Fruit fly (Drosophila melanogaster) ovary, adult (tissue): ENCODE results near the gene HIP-R.

Experiments
- CG17801 ChIP-seq: fragments of 200-800 bp; optimal IDR thresholded peaks from 2 replicates; lab custom pipeline; 2019; ENCODE audit warnings: missing biosample characterization, mild to moderate bottlenecking, missing genetic modification characterization, moderate library complexity; ENCODE audit not compliant: partially characterized antibody

HIP-R gene

DNA sequence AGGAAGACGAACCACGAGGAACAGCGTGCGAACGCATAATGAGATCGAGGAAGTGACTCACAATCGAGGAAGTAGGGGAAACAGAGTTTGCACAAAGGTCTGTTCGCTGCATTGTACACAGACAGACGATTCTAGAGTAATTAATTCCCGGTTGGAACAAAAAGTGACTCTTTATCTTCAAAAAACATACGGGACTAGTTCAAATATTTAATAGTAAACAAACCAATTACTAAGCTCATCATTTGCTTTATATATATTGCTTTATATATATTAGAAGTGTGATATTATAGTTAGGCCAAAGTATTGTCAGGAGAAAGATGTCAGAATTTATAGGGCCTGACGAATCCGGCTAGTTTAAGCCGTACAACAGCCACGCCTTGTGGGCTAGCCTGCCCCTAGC, 38.1 kb downstream of the HIP-R start, which contains the start of gene CG2901:
Gene CG2901, plus strand, starts transcription at position 301 of the 400 bp plus-strand sequence.
- TF ChIP-seq CG17801 (GFP tag; lab: Kevin White, UChicago), result no peak

- TF ChIP-seq CG17801 (GFP tag; lab: Kevin White, UChicago), result no peak
Measured at dm6 chrX:3831761-3832160, 42.0 kb downstream of the HIP-R start.

dm6 chrX:3832226-3832625, 42.5 kb downstream of the HIP-R start:
- no peak for TF ChIP-seq CG17801 (GFP tag; lab: Kevin White, UChicago)

DNA sequence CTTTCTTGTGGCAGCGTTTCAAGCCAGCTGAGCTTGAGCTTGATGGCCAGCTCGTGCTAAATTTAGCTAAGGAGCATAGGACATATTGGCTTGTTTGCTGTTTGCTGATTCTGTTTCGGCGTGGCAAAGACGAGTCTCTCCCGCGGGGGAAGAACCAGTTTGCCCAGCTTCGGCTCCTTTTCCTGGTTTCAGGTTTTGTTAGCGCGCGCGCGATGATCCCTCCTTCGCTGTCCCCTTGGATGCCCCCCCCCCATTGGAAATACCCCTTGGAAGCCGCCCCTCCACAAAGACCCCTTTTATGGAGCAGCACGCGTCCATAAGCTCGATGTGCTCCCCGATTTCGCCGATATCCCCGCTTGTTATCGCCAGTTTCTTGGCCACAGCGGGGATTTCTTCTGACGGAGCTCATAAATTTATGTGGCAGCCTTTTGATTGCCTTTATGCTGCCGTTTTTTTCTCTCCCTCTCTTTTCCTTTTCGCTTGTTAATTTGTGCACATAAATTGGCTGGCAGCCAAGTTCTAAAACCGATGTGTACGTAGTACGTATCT, 43.4 kb downstream of the HIP-R start:
- no peak for TF ChIP-seq CG17801 (GFP tag; lab: Kevin White, UChicago)

DNA sequence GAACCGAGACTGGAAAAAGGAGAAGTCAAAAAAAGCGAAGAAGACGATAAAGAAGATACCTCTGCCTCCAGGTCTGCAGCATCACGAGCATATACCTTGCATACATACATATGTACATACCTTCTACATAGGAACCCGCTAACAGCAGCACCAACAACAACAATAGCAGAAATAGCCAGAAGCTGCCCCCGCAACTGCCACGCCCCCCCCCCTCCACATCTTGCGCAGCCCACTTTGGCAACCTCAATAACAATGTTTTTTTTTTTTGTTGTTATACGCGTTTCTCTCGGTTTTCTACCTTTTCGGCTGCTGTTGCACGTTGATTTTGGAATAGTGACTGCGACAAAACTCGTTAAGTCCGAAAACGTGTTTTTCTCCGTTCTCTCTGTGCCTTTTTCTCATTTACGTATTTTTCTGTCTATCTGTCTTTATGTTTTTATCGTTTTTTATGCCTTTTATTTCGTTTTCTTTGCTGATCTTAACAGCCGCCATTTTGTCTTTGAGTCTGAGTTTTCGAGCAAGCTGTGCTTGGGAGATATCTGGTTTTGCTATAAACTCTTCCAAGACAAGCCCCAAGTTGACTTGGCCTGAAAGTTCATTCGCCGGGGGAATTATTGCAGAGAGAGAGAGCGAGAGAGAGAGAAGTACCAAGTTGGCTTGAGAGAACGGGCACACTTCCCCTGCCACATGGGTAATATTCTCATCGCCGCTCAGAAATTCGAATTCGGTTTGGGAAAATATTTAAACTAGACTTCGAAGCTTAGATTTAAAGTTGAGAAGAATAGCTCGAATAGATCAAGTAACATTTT, 45.4 kb downstream of the HIP-R start:
- no peak for TF ChIP-seq CG17801 (GFP tag; lab: Kevin White, UChicago)

DNA sequence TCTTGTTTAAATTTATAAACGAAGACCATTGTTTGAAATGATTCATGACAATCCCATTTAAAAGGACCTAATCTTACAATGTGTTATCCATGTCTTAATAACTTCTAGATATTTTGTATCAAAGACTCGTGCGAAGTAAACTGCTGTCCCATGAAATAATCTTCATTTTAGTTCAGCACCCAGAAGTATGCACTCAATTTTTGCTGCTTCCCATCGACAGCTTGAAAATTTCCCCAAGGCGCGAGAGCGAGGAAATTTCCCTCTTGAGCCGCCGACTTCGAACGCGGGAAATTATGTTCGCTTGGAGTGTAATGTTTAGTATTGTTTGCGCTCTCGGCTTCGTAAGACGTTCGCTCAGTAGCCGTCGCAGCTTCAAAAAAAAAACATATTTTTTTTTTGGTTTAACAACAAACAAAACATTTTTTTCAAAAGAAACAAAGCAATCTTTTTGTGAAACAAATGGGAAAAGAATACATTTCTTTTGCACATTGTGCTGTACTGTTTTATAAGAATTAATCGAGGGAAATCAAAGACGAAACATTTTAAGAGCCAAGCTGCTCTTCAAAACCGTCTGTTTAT, 46.1 kb downstream of the HIP-R start:
- no peak for TF ChIP-seq CG17801 (GFP tag; lab: Kevin White, UChicago)

- TF ChIP-seq CG17801 (GFP tag; lab: Kevin White, UChicago), result no peak
Measured at dm6 chrX:3837628-3838027, 47.9 kb downstream of the HIP-R start.

DNA sequence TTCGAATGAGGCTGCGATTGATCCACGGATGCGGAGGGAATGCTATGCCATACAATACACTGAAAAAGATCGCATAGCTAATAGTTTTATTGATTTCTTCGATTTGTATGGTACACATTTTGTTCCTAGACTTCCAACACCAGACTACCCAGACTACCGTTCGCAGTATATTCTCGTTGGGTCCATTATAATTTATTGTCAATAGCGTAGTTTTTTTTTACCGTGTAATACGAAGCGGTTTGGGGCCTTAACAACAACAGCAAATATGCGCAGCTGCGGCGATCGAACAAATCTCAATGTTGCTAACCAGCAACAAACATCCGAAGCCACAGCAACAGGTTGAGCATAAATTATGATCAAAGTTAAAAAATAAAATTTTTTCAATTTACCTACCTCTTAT, 48.9 kb downstream of the HIP-R start:
- TF ChIP-seq CG17801 (GFP tag; lab: Kevin White, UChicago), result no peak

- TF ChIP-seq CG17801 (GFP tag; lab: Kevin White, UChicago), result no peak
Measured at dm6 chrX:3840962-3841361, 51.2 kb downstream of the HIP-R start.
